Fruit fly (Drosophila melanogaster) whole organism, adult: ENCODE data around the gene baf.

Source experiments
- CG11617 ChIP-seq: fragments of 200-800 bp; sonication (Bioruptor generic); optimal IDR thresholded peaks from 2 replicates; lab custom pipeline; 2017; ENCODE audit warnings: mild to moderate bottlenecking, missing biosample characterization, missing genetic modification reagents, missing genetic modification characterization
- CG12768 ChIP-seq: fragments of 200-800 bp; sonication (Bioruptor generic); optimal IDR thresholded peaks from 2 replicates; lab custom pipeline; 2017; ENCODE audit warnings: missing biosample characterization, missing genetic modification characterization, mild to moderate bottlenecking, moderate library complexity, missing genetic modification reagents
- CG14711 ChIP-seq: fragments of 200-800 bp; sonication (Bioruptor generic); optimal IDR thresholded peaks from 2 replicates; lab custom pipeline; 2018; ENCODE audit warnings: missing biosample characterization, mild to moderate bottlenecking, missing genetic modification characterization, moderate library complexity
- CG1620 ChIP-seq: fragments of 200-800 bp; sonication (Bioruptor generic); optimal IDR thresholded peaks from 2 replicates; lab custom pipeline; 2016; ENCODE audit warnings: missing biosample characterization, missing genetic modification characterization
- CG33017 ChIP-seq: fragments of 200-800 bp; sonication (Bioruptor generic); optimal IDR thresholded peaks from 2 replicates; lab custom pipeline; 2018; ENCODE audit warnings: missing biosample characterization, mild to moderate bottlenecking, missing genetic modification characterization, moderate library complexity
- CG5204 ChIP-seq: fragments of 200-800 bp; sonication (Bioruptor generic); optimal IDR thresholded peaks from 2 replicates; lab custom pipeline; 2016; ENCODE audit warnings: missing biosample characterization, missing genetic modification characterization
- CG7045 ChIP-seq: fragments of 200-800 bp; sonication (Bioruptor generic); optimal IDR thresholded peaks from 2 replicates; lab custom pipeline; 2017; ENCODE audit warnings: missing biosample characterization, mild to moderate bottlenecking, missing genetic modification characterization
- CG7101 ChIP-seq: fragments of 200-800 bp; sonication (Bioruptor generic); optimal IDR thresholded peaks from 2 replicates; lab custom pipeline; 2018; ENCODE audit warnings: missing biosample characterization, mild to moderate bottlenecking, missing genetic modification characterization, moderate library complexity
- Clk ChIP-seq: fragments of 200-800 bp; sonication (Bioruptor generic); optimal IDR thresholded peaks from 2 replicates; lab custom pipeline; 2017; ENCODE audit warnings: missing biosample characterization, missing genetic modification characterization
- Crg-1 ChIP-seq: fragments of 200-800 bp; sonication (Bioruptor generic); optimal IDR thresholded peaks from 2 replicates; lab custom pipeline; 2016; ENCODE audit warnings: missing biosample characterization, missing genetic modification characterization
- Hr96 ChIP-seq: fragments of 200-800 bp; sonication (Bioruptor generic); optimal IDR thresholded peaks from 2 replicates; lab custom pipeline; 2016; ENCODE audit warnings: missing biosample characterization, missing genetic modification characterization
- Mnt ChIP-seq: fragments of 200-800 bp; sonication (Bioruptor generic); optimal IDR thresholded peaks from 2 replicates; lab custom pipeline; 2016; ENCODE audit warnings: missing biosample characterization, mild to moderate bottlenecking, missing genetic modification characterization
- bab1 ChIP-seq: fragments of 200-800 bp; sonication (Bioruptor generic); optimal IDR thresholded peaks from 3 replicates; lab custom pipeline; 2019; ENCODE audit warnings: missing biosample characterization, mild to moderate bottlenecking, missing genetic modification characterization, moderate library complexity
- cic ChIP-seq: fragments of 200-800 bp; sonication (Bioruptor generic); optimal IDR thresholded peaks from 2 replicates; lab custom pipeline; 2017; ENCODE audit warnings: missing biosample characterization, mild to moderate bottlenecking, missing genetic modification characterization, moderate library complexity
- cnc ChIP-seq, 2 experiments: fragments of >200 bp; optimal IDR thresholded peaks; 2 replicates each; lab custom pipeline; 2017
- kay ChIP-seq: fragments of 200-800 bp; sonication (Bioruptor generic); peaks from one replicate; lab custom pipeline; 2016; ENCODE audit warnings: missing biosample characterization, missing genetic modification characterization, borderline replicate concordance
- ovo ChIP-seq: fragments of 200-800 bp; sonication (Bioruptor generic); optimal IDR thresholded peaks from 2 replicates; lab custom pipeline; 2016; ENCODE audit warnings: missing biosample characterization, missing genetic modification characterization
- pad ChIP-seq: fragments of 200-800 bp; sonication (Bioruptor generic); optimal IDR thresholded peaks from 3 replicates; lab custom pipeline; 2017; ENCODE audit warnings: missing biosample characterization, missing genetic modification characterization, mild to moderate bottlenecking, moderate library complexity, missing genetic modification reagents
- tj ChIP-seq: fragments of 200-800 bp; sonication (Bioruptor generic); optimal IDR thresholded peaks from 3 replicates; lab custom pipeline; 2017; ENCODE audit warnings: missing biosample characterization, mild to moderate bottlenecking, missing genetic modification characterization, moderate library complexity
- toe ChIP-seq: fragments of 200-800 bp; sonication (Bioruptor generic); optimal IDR thresholded peaks from 2 replicates; lab custom pipeline; 2016; ENCODE audit warnings: missing biosample characterization, missing genetic modification characterization

Gene baf

DNA sequence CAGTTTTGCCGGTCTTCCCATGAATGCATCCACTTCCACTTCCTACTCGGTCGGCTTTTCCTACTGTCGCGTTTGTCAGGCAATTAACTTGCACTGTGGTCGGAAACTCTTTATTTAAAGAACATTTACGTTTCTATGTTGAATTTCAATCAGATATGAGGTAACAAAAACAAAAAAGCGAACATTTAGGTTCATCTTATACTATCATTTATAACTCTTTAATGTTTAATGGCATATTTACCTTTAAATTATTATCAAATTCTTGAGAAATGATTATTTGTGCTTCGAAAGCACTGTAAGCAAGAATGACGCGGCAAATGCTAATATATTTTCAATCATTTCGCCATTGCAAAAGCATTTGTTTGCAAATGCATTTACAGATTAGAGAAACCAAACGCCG, 4.5 kb downstream of the baf start:
- no peak for TF ChIP-seq ovo (GFP tag; lab: Kevin White, UChicago)
- TF ChIP-seq CG1620 (GFP tag; lab: Kevin White, UChicago), result no peak
- no peak for TF ChIP-seq pad (GFP tag; lab: Kevin White, UChicago)
- peak; percentile 18 for TF ChIP-seq CG7045 (GFP tag; lab: Kevin White, UChicago)
- TF ChIP-seq Clk (GFP tag; lab: Kevin White, UChicago), result no peak
- TF ChIP-seq CG12768 (GFP tag; lab: Kevin White, UChicago), result peak; percentile 53
- TF ChIP-seq bab1 (GFP tag; lab: Kevin White, UChicago), result no peak
- no peak for TF ChIP-seq kay (GFP tag; lab: Kevin White, UChicago)
- peak; percentile 82 for TF ChIP-seq CG33017
- peak; percentile 44 for TF ChIP-seq CG14711
- no peak for TF ChIP-seq Crg-1 (GFP tag; lab: Kevin White, UChicago)
- TF ChIP-seq tj (GFP tag; lab: Kevin White, UChicago), result peak; percentile 24
- no peak for TF ChIP-seq cic (GFP tag; lab: Kevin White, UChicago)
- TF ChIP-seq CG11617, result no peak
- no peak for TF ChIP-seq Mnt (GFP tag; lab: Kevin White, UChicago)
- no peak for TF ChIP-seq toe (GFP tag; lab: Kevin White, UChicago)
- peak in 1 of 2 experiments; percentile 71 for TF ChIP-seq cnc (optimal IDR thresholded peaks at IDR 0.05; lab: Kevin White, UChicago)
- no peak for TF ChIP-seq Hr96 (GFP tag; lab: Kevin White, UChicago)
- TF ChIP-seq CG5204 (GFP tag; lab: Kevin White, UChicago), result no peak
- peak; percentile 68 for TF ChIP-seq CG7101 (tag; lab: Kevin White, UChicago)

DNA sequence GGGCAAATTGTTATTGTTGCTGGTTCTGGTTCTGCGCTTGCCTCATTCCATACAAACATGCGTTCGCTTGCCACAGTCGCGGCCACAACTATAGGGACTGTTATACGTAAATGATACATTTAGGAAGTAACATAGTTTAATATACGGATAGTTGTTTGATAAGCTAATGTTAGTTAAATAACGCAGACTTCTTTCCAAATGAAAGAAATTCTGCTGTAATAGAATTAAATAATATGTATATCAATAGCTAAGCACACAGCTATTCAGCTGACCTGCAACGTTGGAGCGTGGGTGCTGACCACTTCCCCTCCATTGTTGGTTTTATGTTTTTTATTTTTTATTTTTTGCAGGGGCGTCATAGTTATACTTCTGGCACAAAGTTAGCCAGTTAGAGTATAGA, 5.5 kb downstream of the baf start:
- TF ChIP-seq CG11617, result peak; percentile 44
- peak in 1 of 2 experiments; percentile 14 for TF ChIP-seq cnc (optimal IDR thresholded peaks at IDR 0.05; lab: Kevin White, UChicago)
- peak; percentile 25 for TF ChIP-seq Clk (GFP tag; lab: Kevin White, UChicago)
- peak; percentile 30 for TF ChIP-seq tj (GFP tag; lab: Kevin White, UChicago)
- TF ChIP-seq bab1 (GFP tag; lab: Kevin White, UChicago), result peak; percentile 6
- peak; percentile 44 for TF ChIP-seq CG12768 (GFP tag; lab: Kevin White, UChicago)
- TF ChIP-seq Hr96 (GFP tag; lab: Kevin White, UChicago), result no peak
- TF ChIP-seq Mnt (GFP tag; lab: Kevin White, UChicago), result peak; percentile 5
- no peak for TF ChIP-seq cic (GFP tag; lab: Kevin White, UChicago)
- no peak for TF ChIP-seq CG1620 (GFP tag; lab: Kevin White, UChicago)
- peak; percentile 51 for TF ChIP-seq pad (GFP tag; lab: Kevin White, UChicago)
- no peak for TF ChIP-seq kay (GFP tag; lab: Kevin White, UChicago)
- no peak for TF ChIP-seq ovo (GFP tag; lab: Kevin White, UChicago)
- peak; percentile 53 for TF ChIP-seq CG14711
- peak; percentile 69 for TF ChIP-seq CG7045 (GFP tag; lab: Kevin White, UChicago)
- TF ChIP-seq CG5204 (GFP tag; lab: Kevin White, UChicago), result no peak
- TF ChIP-seq Crg-1 (GFP tag; lab: Kevin White, UChicago), result no peak
- no peak for TF ChIP-seq toe (GFP tag; lab: Kevin White, UChicago)
- TF ChIP-seq CG7101 (tag; lab: Kevin White, UChicago), result peak; percentile 58
- TF ChIP-seq CG33017, result peak; percentile 75

DNA sequence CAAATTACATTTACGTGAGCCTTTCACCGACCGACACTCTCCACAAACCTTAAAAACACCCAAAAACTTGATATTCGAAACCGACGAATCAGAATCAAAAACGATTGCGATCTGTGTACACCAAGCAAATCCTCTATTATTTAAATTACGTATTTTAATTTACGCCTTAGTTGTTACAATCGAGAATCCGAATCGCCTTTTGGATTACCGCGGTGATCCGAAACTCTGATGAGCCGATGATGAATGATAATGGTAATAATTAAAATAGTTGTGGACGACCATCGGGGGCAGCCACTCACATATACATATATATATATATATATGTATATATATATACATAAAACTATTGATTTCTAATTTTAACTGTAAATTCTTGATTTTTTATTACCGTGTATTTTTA, 10.4 kb downstream of the baf start, which contains the start of gene CG7367:
CG7367 (minus strand) TSS at position 101 of the 400 bp plus-strand sequence.
- TF ChIP-seq Hr96 (GFP tag; lab: Kevin White, UChicago) (no peak), bab1 (GFP tag; lab: Kevin White, UChicago) (no peak)

DNA sequence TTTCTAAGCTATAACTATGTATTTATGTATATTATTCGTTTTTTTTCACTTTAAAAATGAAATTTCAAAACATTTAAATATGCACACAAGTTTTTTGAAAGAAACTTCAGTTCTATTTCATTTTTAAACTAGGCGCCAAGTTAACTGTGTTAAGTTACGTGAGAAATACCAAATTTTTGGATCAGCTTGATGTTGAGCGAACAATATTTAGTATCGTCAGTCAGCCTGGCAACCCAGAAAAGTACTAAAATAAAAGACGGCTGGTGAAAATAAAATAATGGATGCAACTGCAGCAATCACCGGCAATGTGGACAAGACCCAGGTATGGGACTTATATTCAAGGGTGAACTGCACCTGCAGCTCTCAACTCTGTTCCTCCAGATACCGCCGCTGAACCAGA, 11.6 kb downstream of the baf start, which contains the start of gene CCDC53:
CCDC53 (plus strand) TSS at position 235 of the 400 bp plus-strand sequence.
- TF ChIP-seq Hr96 (GFP tag; lab: Kevin White, UChicago) (no peak), CG14711 (peak; percentile 98), bab1 (GFP tag; lab: Kevin White, UChicago) (peak; percentile 33)

DNA sequence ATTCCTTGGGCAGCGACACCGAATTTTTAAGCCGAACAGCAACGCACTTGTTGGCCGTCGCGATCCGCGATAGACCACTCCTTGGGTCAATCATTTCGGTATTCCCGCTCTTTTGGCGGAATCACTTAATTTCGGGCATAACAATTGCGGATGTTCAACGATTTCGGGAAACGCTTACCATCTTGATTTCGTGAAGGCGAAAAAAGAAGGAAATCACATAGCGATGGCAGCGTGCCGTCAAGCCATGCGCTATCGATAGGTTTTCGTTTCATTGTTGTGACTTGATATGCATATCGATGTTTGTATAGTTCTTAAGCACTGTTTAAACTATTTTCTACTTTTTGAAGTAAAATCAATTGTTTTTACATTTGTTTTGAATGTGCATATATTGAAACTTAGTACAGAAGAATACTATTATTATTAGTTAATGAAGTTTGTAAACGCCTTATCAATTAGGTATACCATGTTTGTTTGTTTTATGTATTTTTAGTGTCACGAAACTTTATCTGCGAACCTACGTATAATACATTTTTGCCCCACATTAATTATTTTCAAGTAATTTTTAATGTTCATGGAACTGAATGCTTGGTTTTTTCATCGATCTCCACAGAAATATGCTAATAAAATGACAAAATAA, 13.5 kb downstream of the baf start, which contains the start of gene RpL36A:
RpL36A (minus strand) TSS at position 265 of the 637 bp plus-strand sequence.
- TF ChIP-seq CG11617, result peak; percentile 65
- no peak for TF ChIP-seq CG5204 (GFP tag; lab: Kevin White, UChicago)
- TF ChIP-seq CG12768 (GFP tag; lab: Kevin White, UChicago), result no peak
- TF ChIP-seq CG33017, result peak; percentile 40
- TF ChIP-seq bab1 (GFP tag; lab: Kevin White, UChicago), result peak; percentile 71
- peak; percentile 1 for TF ChIP-seq tj (GFP tag; lab: Kevin White, UChicago)
- TF ChIP-seq CG7101 (tag; lab: Kevin White, UChicago), result peak; percentile 75
- peak; percentile 7 for TF ChIP-seq Mnt (GFP tag; lab: Kevin White, UChicago)
- no peak for TF ChIP-seq Clk (GFP tag; lab: Kevin White, UChicago)
- TF ChIP-seq ovo (GFP tag; lab: Kevin White, UChicago), result peak; percentile 41
- TF ChIP-seq CG1620 (GFP tag; lab: Kevin White, UChicago), result peak; percentile 70
- no peak for TF ChIP-seq CG7045 (GFP tag; lab: Kevin White, UChicago)
- peak; percentile 35 for TF ChIP-seq Crg-1 (GFP tag; lab: Kevin White, UChicago)
- TF ChIP-seq CG14711, result peak; percentile 40

DNA sequence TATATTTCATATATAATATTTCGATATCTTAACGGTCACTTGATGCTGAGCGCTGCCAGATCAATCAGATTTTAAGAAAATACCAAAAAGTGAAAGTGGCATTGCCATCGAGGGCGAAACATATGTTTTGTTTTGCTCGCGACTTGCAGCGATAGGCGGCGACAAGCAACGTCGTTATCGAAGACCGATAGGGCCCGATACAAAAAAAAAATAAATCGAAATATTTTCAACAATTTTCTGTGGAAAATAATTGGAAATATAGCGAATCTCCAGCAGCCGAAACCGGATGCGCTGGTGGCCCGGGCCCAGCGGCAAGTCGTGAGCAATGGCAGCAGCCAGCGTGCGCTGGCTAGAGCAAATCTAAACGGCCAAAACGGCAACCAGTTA, 14.0 kb downstream of the baf start, which contains the start of gene Megf8:
Megf8 (plus strand) TSS at position 190 of the 387 bp plus-strand sequence.
- TF ChIP-seq Clk (GFP tag; lab: Kevin White, UChicago), result no peak
- no peak for TF ChIP-seq CG5204 (GFP tag; lab: Kevin White, UChicago)
- no peak for TF ChIP-seq bab1 (GFP tag; lab: Kevin White, UChicago)
- no peak for TF ChIP-seq cic (GFP tag; lab: Kevin White, UChicago)
- no peak for TF ChIP-seq CG14711
- TF ChIP-seq toe (GFP tag; lab: Kevin White, UChicago), result no peak
- no peak for TF ChIP-seq tj (GFP tag; lab: Kevin White, UChicago)
